Worm (Caenorhabditis elegans) whole organism, L4 larva: ENCODE data around the gene gba-1.

ENCODE experiments used
- D1046.2 ChIP-seq: fragments of 200-800 bp; sonication (Bioruptor generic); IDR thresholded peaks from 2 replicates; pipeline ENCODE4 v1.3.6; 2022; ENCODE audit warnings: missing genetic modification characterization, missing compliant biosample characterization
- F26F4.8 ChIP-seq: fragments of 200-800 bp; sonication (Bioruptor generic); conservative IDR thresholded peaks from 2 replicates; pipeline ENCODE4 v1.3.6; 2022; ENCODE audit warnings: missing genetic modification characterization, missing compliant biosample characterization
- F37D6.2 ChIP-seq: sonication (generic microtip); optimal IDR thresholded peaks from 2 replicates; lab custom pipeline; 2016; ENCODE audit warnings: mild to moderate bottlenecking, missing genetic modification characterization, missing compliant biosample characterization
- T26A8.4 ChIP-seq: fragments of 200-800 bp; sonication (Bioruptor generic); IDR thresholded peaks from 2 replicates; pipeline ENCODE4 v1.3.6; 2022; ENCODE audit warnings: missing genetic modification characterization, missing compliant biosample characterization
- Y105C5A.15 ChIP-seq: fragments of 200-800 bp; sonication (Bioruptor generic); IDR thresholded peaks from 2 replicates; pipeline ENCODE4 v1.3.6; 2022; ENCODE audit warnings: missing genetic modification characterization, missing compliant biosample characterization
- Y75B8A.6 ChIP-seq: fragments of 200-800 bp; sonication (Bioruptor generic); IDR thresholded peaks from 2 replicates; pipeline ENCODE4 v1.3.6; 2022; ENCODE audit warnings: missing genetic modification reagents, missing genetic modification characterization, missing compliant biosample characterization
- aha-1 ChIP-seq: fragments of 150-350 bp; peaks from one replicate; lab custom pipeline; 2014; ENCODE audit warnings: missing biosample characterization, missing genetic modification characterization
- ama-1 ChIP-seq: fragments of 150-350 bp; optimal IDR thresholded peaks from 2 replicates; lab custom pipeline; 2014; ENCODE audit warnings: inconsistent platforms, mixed read lengths
- ceh-44 ChIP-seq: fragments of 200-800 bp; sonication (Bioruptor generic); IDR thresholded peaks from 2 replicates; pipeline ENCODE4 v1.3.6; 2022; ENCODE audit warnings: missing genetic modification reagents, missing genetic modification characterization, missing compliant biosample characterization
- ceh-62 ChIP-seq: sonication (generic microtip); optimal IDR thresholded peaks from 2 replicates; lab custom pipeline; 2017; ENCODE audit warnings: missing biosample characterization, missing genetic modification characterization
- ceh-82 ChIP-seq: sonication (generic microtip); optimal IDR thresholded peaks from 2 replicates; lab custom pipeline; 2017; ENCODE audit warnings: missing biosample characterization, missing genetic modification characterization
- ces-1 ChIP-seq: fragments of 150-350 bp; sonication (generic microtip); optimal IDR thresholded peaks from 4 replicates; lab custom pipeline; 2014; ENCODE audit warnings: missing biosample characterization, missing genetic modification reagents, missing genetic modification characterization
- dmd-6 ChIP-seq: fragments of 200-800 bp; sonication (Bioruptor generic); IDR thresholded peaks from 2 replicates; pipeline ENCODE4 v1.3.6; 2022; ENCODE audit warnings: missing genetic modification reagents, missing genetic modification characterization, missing compliant biosample characterization
- dmd-8 ChIP-seq: fragments of 200-800 bp; sonication (Bioruptor generic); IDR thresholded peaks from 2 replicates; pipeline ENCODE4 v1.3.6; 2022; ENCODE audit warnings: missing genetic modification characterization, missing compliant biosample characterization
- dpl-1 ChIP-seq: fragments of 150-350 bp; optimal IDR thresholded peaks from 2 replicates; lab custom pipeline; 2014; ENCODE audit warnings: missing biosample characterization, missing genetic modification reagents, missing genetic modification characterization
- dve-1 ChIP-seq: sonication (generic microtip); optimal IDR thresholded peaks from 2 replicates; lab custom pipeline; 2017; ENCODE audit warnings: antibody characterized with exemption, mild to moderate bottlenecking, missing genetic modification characterization, missing compliant biosample characterization; ENCODE audit not compliant: insufficient read depth
- egl-43 ChIP-seq: fragments of 200-800 bp; sonication (Bioruptor generic); IDR thresholded peaks from 2 replicates; pipeline ENCODE4 v1.3.6; 2022; ENCODE audit warnings: missing genetic modification reagents, missing genetic modification characterization, missing compliant biosample characterization
- hlh-11 ChIP-seq: fragments of 200-800 bp; sonication (Bioruptor generic); optimal IDR thresholded peaks from 2 replicates; lab custom pipeline; 2018; ENCODE audit warnings: mild to moderate bottlenecking, missing genetic modification characterization, missing compliant biosample characterization
- lin-1 ChIP-seq: fragments of 200-800 bp; sonication (Bioruptor generic); IDR thresholded peaks from 2 replicates; pipeline ENCODE4 v1.3.6; 2022; ENCODE audit warnings: missing genetic modification reagents, missing genetic modification characterization, missing compliant biosample characterization
- lin-13 ChIP-seq: fragments of 150-350 bp; optimal IDR thresholded peaks from 2 replicates; lab custom pipeline; 2014; ENCODE audit warnings: missing biosample characterization, missing genetic modification reagents, missing genetic modification characterization
- lin-29 ChIP-seq: fragments of 200-800 bp; sonication (Bioruptor generic); IDR thresholded peaks from 2 replicates; pipeline ENCODE4 v1.3.6; 2022; ENCODE audit warnings: missing genetic modification reagents, missing genetic modification characterization, missing compliant biosample characterization
- lin-38 ChIP-seq: fragments of 200-800 bp; sonication (Bioruptor generic); IDR thresholded peaks from 2 replicates; pipeline ENCODE4 v1.3.6; 2022; ENCODE audit warnings: missing genetic modification reagents, missing genetic modification characterization, missing compliant biosample characterization
- lin-39 ChIP-seq: fragments of 150-350 bp; optimal IDR thresholded peaks from 2 replicates; lab custom pipeline; 2014; ENCODE audit warnings: missing biosample characterization, missing genetic modification reagents, missing genetic modification characterization
- mdl-1 ChIP-seq, 2 experiments: fragments of 150-350 bp in 1 of 2; sonication (generic microtip) in 1 of 2; optimal IDR thresholded peaks; 2 replicates each; lab custom pipeline; 2014 to 2017; ENCODE audit warnings: missing biosample characterization in 2 of 2, missing genetic modification characterization in 2 of 2
- mdt-29 ChIP-seq: fragments of 200-800 bp; sonication (Bioruptor generic); IDR thresholded peaks from 2 replicates; pipeline ENCODE4 v1.3.6; 2022; ENCODE audit warnings: missing genetic modification reagents, missing genetic modification characterization, missing compliant biosample characterization
- mes-2 ChIP-seq: sonication (generic microtip); optimal IDR thresholded peaks from 2 replicates; lab custom pipeline; 2016; ENCODE audit warnings: missing genotype, mild to moderate bottlenecking, missing genetic modification characterization, missing compliant biosample characterization; ENCODE audit not compliant: poor library complexity, severe bottlenecking
- mxl-3 ChIP-seq: fragments of 200-800 bp; sonication (Bioruptor generic); optimal IDR thresholded peaks from 2 replicates; lab custom pipeline; 2018; ENCODE audit warnings: mild to moderate bottlenecking, missing genetic modification characterization, missing compliant biosample characterization
- nhr-10 ChIP-seq: fragments of 150-350 bp; optimal IDR thresholded peaks from 2 replicates; lab custom pipeline; 2014; ENCODE audit warnings: missing biosample characterization, missing genetic modification characterization
- nhr-102 ChIP-seq: sonication (generic microtip); optimal IDR thresholded peaks from 2 replicates; lab custom pipeline; 2016; ENCODE audit warnings: mild to moderate bottlenecking, missing genetic modification characterization, moderate library complexity, missing compliant biosample characterization
- nhr-11 ChIP-seq: fragments of 150-350 bp; optimal IDR thresholded peaks from 2 replicates; lab custom pipeline; 2014; ENCODE audit warnings: missing biosample characterization, missing genetic modification characterization
- nhr-25 ChIP-seq: sonication (generic microtip); optimal IDR thresholded peaks from 2 replicates; lab custom pipeline; 2017; ENCODE audit warnings: missing genetic modification characterization, mild to moderate bottlenecking, missing compliant biosample characterization, antibody characterized with exemption, moderate library complexity, borderline replicate concordance; ENCODE audit not compliant: insufficient read depth
- nhr-28 ChIP-seq: fragments of 150-350 bp; optimal IDR thresholded peaks from 2 replicates; lab custom pipeline; 2014; ENCODE audit warnings: missing biosample characterization, missing genetic modification characterization
- nhr-41 ChIP-seq: fragments of 200-800 bp; sonication (Bioruptor generic); IDR thresholded peaks from 2 replicates; pipeline ENCODE4 v1.3.6; 2022; ENCODE audit warnings: missing genetic modification reagents, missing genetic modification characterization, missing compliant biosample characterization
- nhr-76 ChIP-seq: fragments of 150-350 bp; optimal IDR thresholded peaks from 2 replicates; lab custom pipeline; 2014; ENCODE audit warnings: missing biosample characterization, missing genetic modification characterization
- pha-4 ChIP-seq, 2 experiments: fragments of 150-350 bp in 1 of 2; fragments of 200-800 bp in 1 of 2; sonication (Bioruptor generic) in 1 of 2; IDR thresholded peaks in 1 of 2; optimal IDR thresholded peaks in 1 of 2; 2 replicates each; pipeline versions ENCODE4 v1.3.6 to Lab custom; 2014 to 2022; ENCODE audit warnings: missing genetic modification characterization in 2 of 2, missing genetic modification reagents in 2 of 2, missing biosample characterization in 1 of 2, missing compliant biosample characterization in 1 of 2
- php-3 ChIP-seq: fragments of 200-800 bp; sonication (Bioruptor generic); IDR thresholded peaks from 2 replicates; pipeline ENCODE4 v1.3.6; 2022; ENCODE audit warnings: missing genetic modification reagents, missing genetic modification characterization, missing compliant biosample characterization
- saeg-2 ChIP-seq: fragments of 200-800 bp; sonication (Bioruptor generic); IDR thresholded peaks from 2 replicates; pipeline ENCODE4 v1.3.6; 2022; ENCODE audit warnings: missing genetic modification reagents, missing genetic modification characterization, missing compliant biosample characterization
- set-16 ChIP-seq: fragments of 200-800 bp; sonication (Bioruptor generic); IDR thresholded peaks from 2 replicates; pipeline ENCODE4 v1.3.6; 2022; ENCODE audit warnings: missing genetic modification reagents, missing genetic modification characterization, missing compliant biosample characterization
- skn-1 ChIP-seq: fragments of 150-350 bp; optimal IDR thresholded peaks from 2 replicates; lab custom pipeline; 2014; ENCODE audit warnings: missing biosample characterization, missing genetic modification characterization
- snpc-1.2 ChIP-seq: fragments of 200-800 bp; sonication (Bioruptor generic); IDR thresholded peaks from 2 replicates; pipeline ENCODE4 v1.3.6; 2022; ENCODE audit warnings: missing genetic modification reagents, missing genetic modification characterization, missing compliant biosample characterization
- spr-1 ChIP-seq: sonication (generic microtip); optimal IDR thresholded peaks from 2 replicates; lab custom pipeline; 2016; ENCODE audit warnings: mild to moderate bottlenecking, missing genetic modification characterization, missing compliant biosample characterization
- tra-1 ChIP-seq: fragments of 200-800 bp; sonication (Bioruptor generic); IDR thresholded peaks from 2 replicates; pipeline ENCODE4 v1.3.6; 2022; ENCODE audit warnings: missing genetic modification reagents, missing genetic modification characterization, missing compliant biosample characterization
- unc-39 ChIP-seq: sonication (generic microtip); optimal IDR thresholded peaks from 2 replicates; lab custom pipeline; 2017; ENCODE audit warnings: missing biosample characterization, missing genetic modification characterization
- unc-62 ChIP-seq, 3 experiments: fragments of 150-350 bp in 1 of 3; sonication (generic microtip); optimal IDR thresholded peaks in 2 of 3; peaks in 1 of 3; 1 replicate in 1 of 3; 2 replicates in 2 of 3; lab custom pipeline; 2014 to 2017; ENCODE audit warnings: missing biosample characterization in 3 of 3, missing genetic modification characterization in 3 of 3, missing genetic modification reagents in 3 of 3, missing genotype in 1 of 3
- vab-7 ChIP-seq: fragments of 200-800 bp; sonication (Bioruptor generic); IDR thresholded peaks from 2 replicates; pipeline ENCODE4 v1.3.6; 2022; ENCODE audit warnings: missing genetic modification reagents, missing genetic modification characterization, missing compliant biosample characterization
- zag-1 ChIP-seq: fragments of 150-350 bp; optimal IDR thresholded peaks from 2 replicates; lab custom pipeline; 2014; ENCODE audit warnings: missing biosample characterization, missing genetic modification characterization
- zfp-3 ChIP-seq: fragments of 200-800 bp; sonication (Bioruptor generic); conservative IDR thresholded peaks from 2 replicates; pipeline ENCODE4 v1.3.6; 2022; ENCODE audit warnings: missing genetic modification reagents, missing genetic modification characterization, missing compliant biosample characterization
- ztf-7 ChIP-seq: fragments of 150-350 bp; optimal IDR thresholded peaks from 2 replicates; lab custom pipeline; 2014; ENCODE audit warnings: missing biosample characterization, missing genetic modification characterization

The gba-1 gene

ce11 chrII:2216940-2217664, 40.6 kb downstream of the gba-1 start:
- peak; percentile 96 for TF ChIP-seq aha-1 (tag; lab: Kevin White, UChicago)
- TF ChIP-seq ama-1 = no peak
- peak in 1 of 2 experiments; percentile 90 for TF ChIP-seq unc-62 (GFP tag; optimal IDR thresholded peaks at IDR 0.05 in 1 of 2; lab: Kevin White, UChicago)
- no peak for TF ChIP-seq unc-62 (tag; optimal IDR thresholded peaks at IDR 0.05; lab: Kevin White, UChicago)
- TF ChIP-seq nhr-11 (tag; lab: Kevin White, UChicago) = no peak
- TF ChIP-seq set-16 (GFP tag; lab: Robert Waterston, UW) = peak; percentile 53; the same call in 1 of the 2 replicates
- no peak for TF ChIP-seq nhr-25 (tag; lab: Kevin White, UChicago)

ce11 chrII:2219880-2220279, 43.3 kb downstream of the gba-1 start, which contains the start of gene Y59C2A.3:
Gene Y59C2A.3, minus strand, starts transcription at chrII:2219921.
- TF ChIP-seq lin-38 (GFP tag; lab: Robert Waterston, UW) (peak; percentile 77), vab-7 (GFP tag; lab: Robert Waterston, UW) (no peak), Y105C5A.15 (no peak), zfp-3 (GFP tag; lab: Robert Waterston, UW) (no peak), skn-1 (tag; lab: Kevin White, UChicago) (no peak), tra-1 (GFP tag; lab: Robert Waterston, UW) (no peak), Y75B8A.6 (GFP tag; lab: Robert Waterston, UW) (no peak), saeg-2 (GFP tag; lab: Robert Waterston, UW) (no peak), egl-43 (GFP tag; lab: Robert Waterston, UW) (no peak), mdt-29 (GFP tag; lab: Robert Waterston, UW) (no peak), mes-2 (tag; lab: Kevin White, UChicago) (peak; percentile 72), nhr-102 (no peak), mxl-3 (GFP tag; lab: Kevin White, UChicago) (no peak), php-3 (GFP tag; lab: Robert Waterston, UW) (no peak), T26A8.4 (GFP tag; lab: Robert Waterston, UW) (no peak), lin-29 (GFP tag; lab: Robert Waterston, UW) (no peak), unc-62 (GFP tag; optimal IDR thresholded peaks at IDR 0.05 in 1 of 2; lab: Kevin White, UChicago) (no peak), unc-62 (tag; optimal IDR thresholded peaks at IDR 0.05; lab: Kevin White, UChicago) (no peak), lin-1 (GFP tag; lab: Robert Waterston, UW) (no peak), nhr-10 (tag; lab: Kevin White, UChicago) (no peak), ztf-7 (tag; lab: Kevin White, UChicago) (no peak), ceh-62 (tag; lab: Kevin White, UChicago) (no peak), dmd-6 (GFP tag; lab: Robert Waterston, UW) (no peak), pha-4 (GFP tag; IDR thresholded peaks at IDR 0.05; lab: Robert Waterston, UW) (no peak), pha-4 (tag; optimal IDR thresholded peaks at IDR 0.05; lab: Kevin White, UChicago) (no peak), ceh-82 (tag; lab: Kevin White, UChicago) (no peak), F26F4.8 (GFP tag; lab: Robert Waterston, UW) (no peak), F37D6.2 (tag; lab: Kevin White, UChicago) (no peak), spr-1 (tag; lab: Kevin White, UChicago) (no peak), snpc-1.2 (GFP tag; lab: Robert Waterston, UW) (no peak), dve-1 (tag; lab: Kevin White, UChicago) (no peak), ceh-44 (GFP tag; lab: Robert Waterston, UW) (no peak), lin-13 (GFP tag; lab: Kevin White, UChicago) (no peak), nhr-41 (no peak), D1046.2 (GFP tag; lab: Robert Waterston, UW) (no peak), dpl-1 (GFP tag; lab: Kevin White, UChicago) (peak; percentile 19), zag-1 (tag; lab: Kevin White, UChicago) (no peak), nhr-76 (tag; lab: Kevin White, UChicago) (no peak), ces-1 (GFP tag; lab: Kevin White, UChicago) (no peak), nhr-28 (tag; lab: Kevin White, UChicago) (no peak), dmd-8 (no peak), hlh-11 (tag; lab: Kevin White, UChicago) (peak; percentile 17), mdl-1 (tag; optimal IDR thresholded peaks at IDR 0.05; lab: Kevin White, UChicago) (no peak), lin-39 (tag; lab: Kevin White, UChicago) (no peak), unc-39 (no peak)
